Worm (Caenorhabditis elegans): ENCODE data around the gene C15H7.3.
"Not testable (repeated sequence)": the region's sequence is repeated elsewhere in the genome, so short reads cannot be mapped to it uniquely, and the experiment has no call there.

Gene C15H7.3

DNA sequence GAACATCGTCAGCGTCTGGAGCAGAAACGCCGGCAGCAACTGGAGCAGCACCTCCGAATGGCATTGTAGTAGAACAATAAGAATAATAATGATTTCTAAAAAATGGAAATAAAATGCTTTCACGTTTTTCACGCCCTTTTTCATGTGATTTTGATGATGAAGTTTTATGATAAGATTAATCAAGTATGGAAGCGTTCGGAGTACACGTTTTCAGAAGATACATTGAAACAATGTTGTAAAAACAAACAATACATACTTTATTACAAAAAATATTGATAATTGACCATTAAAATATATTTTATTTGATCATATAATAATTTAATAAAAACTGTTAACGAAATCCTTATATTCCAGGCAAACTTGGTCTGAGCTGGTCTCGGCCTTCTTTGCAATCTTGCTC is 29.4 kb upstream of the C15H7.3 start, which contains the start of gene C07A9.13:
Gene C07A9.13, minus strand, starts transcription at position 101 of the 400 bp plus-strand sequence.
- not testable (repeated sequence) for TF ChIP-seq alr-1 (tag; optimal IDR thresholded peaks at IDR 0.05; ENCODE audit: borderline replicate concordance); pqm-1 (tag; optimal IDR thresholded peaks at IDR 0.05); aha-1 (tag; optimal IDR thresholded peaks at IDR 0.05)

- TF ChIP-seq mef-2 (tag; optimal IDR thresholded peaks at IDR 0.05) (no peak), nhr-12 (tag; optimal IDR thresholded peaks at IDR 0.05) (no peak), nhr-85 (tag) (peak; percentile 56), elt-3 (tag; optimal IDR thresholded peaks at IDR 0.05) (peak in 3 of 6 experiments; percentile 23 to 47 (median 33))
Measured at ce11 chrIII:9678819-9679218, 27.0 kb upstream of the C15H7.3 start, which contains the start of gene ugt-60. ugt-60 (minus strand) TSS chrIII:9679051.

ce11 chrIII:9669546-9669945 is 17.8 kb upstream of the C15H7.3 start:
- TF ChIP-seq ceh-82 (tag; optimal IDR thresholded peaks at IDR 0.05) (no peak), jun-1 (tag; optimal IDR thresholded peaks at IDR 0.05) (no peak), Y116A8C.19 (tag; optimal IDR thresholded peaks at IDR 0.05; ENCODE audit: borderline replicate concordance) (no peak), hlh-4 (tag; optimal IDR thresholded peaks at IDR 0.05) (no peak), unc-30 (tag; optimal IDR thresholded peaks at IDR 0.05) (no peak), lin-39 (tag; optimal IDR thresholded peaks at IDR 0.05) (no peak), pax-3 (tag; optimal IDR thresholded peaks at IDR 0.05) (no peak), fos-1 (tag; optimal IDR thresholded peaks at IDR 0.05) (no peak), sox-4 (tag; optimal IDR thresholded peaks at IDR 0.05) (no peak), fkh-8 (tag; optimal IDR thresholded peaks at IDR 0.05) (peak; percentile 59), lir-3 (tag; optimal IDR thresholded peaks at IDR 0.05; ENCODE audit: poor library complexity) (no peak), hlh-17 (GFP tag; optimal IDR thresholded peaks at IDR 0.05; ENCODE audit: borderline replicate concordance) (no peak), hpl-2 (GFP tag; optimal IDR thresholded peaks at IDR 0.05) (no peak), ztf-4 (tag; optimal IDR thresholded peaks at IDR 0.05) (no peak), snu-23 (GFP tag; optimal IDR thresholded peaks at IDR 0.05) (no peak), dsc-1 (tag; optimal IDR thresholded peaks at IDR 0.05) (peak; percentile 70), nhr-47 (tag; optimal IDR thresholded peaks at IDR 0.05) (peak; percentile 44), mef-2 (tag; optimal IDR thresholded peaks at IDR 0.05) (no peak), unc-98 (GFP tag; IDR thresholded peaks at IDR 0.05) (no peak), blmp-1 (tag; optimal IDR thresholded peaks at IDR 0.05) (no peak), egl-13 (tag; optimal IDR thresholded peaks at IDR 0.05) (no peak), ama-1 (optimal IDR thresholded peaks at IDR 0.05) (no peak), nhr-76 (tag; optimal IDR thresholded peaks at IDR 0.05) (no peak), ztf-11 (tag; optimal IDR thresholded peaks at IDR 0.05) (no peak), aly-2 (tag; optimal IDR thresholded peaks at IDR 0.05) (no peak), nhr-20 (tag; optimal IDR thresholded peaks at IDR 0.05) (no peak), lsy-2 (tag; optimal IDR thresholded peaks at IDR 0.05) (no peak), efl-3 (GFP tag; optimal IDR thresholded peaks at IDR 0.05) (no peak), egl-27 (tag; optimal IDR thresholded peaks at IDR 0.05) (no peak), nhr-12 (tag; optimal IDR thresholded peaks at IDR 0.05) (no peak), nhr-71 (tag; optimal IDR thresholded peaks at IDR 0.05) (peak; percentile 71), nhr-85 (tag) (no peak), swsn-7 (tag; optimal IDR thresholded peaks at IDR 0.05) (no peak), ceh-8 (GFP tag; optimal IDR thresholded peaks at IDR 0.05) (no peak), vab-15 (tag; optimal IDR thresholded peaks at IDR 0.05) (no peak), nhr-11 (tag; optimal IDR thresholded peaks at IDR 0.05) (no peak)

Data from whole organism, L1 larva.